Fruit fly (Drosophila melanogaster) S2 (cell line): ENCODE data around the gene CG14260.

ENCODE experiments used
- CG8478 ChIP-seq: fragments of >200 bp; optimal IDR thresholded peaks from 2 replicates; lab custom pipeline; 2018
- CTCF ChIP-seq, 2 experiments: fragments of >200 bp; optimal IDR thresholded peaks; 2 replicates each; lab custom pipeline; 2018

dm6 chr3R:27229368-27229767, 35.9 kb upstream of the CG14260 start, which contains the start of gene CG42814:
- TF ChIP-seq CG8478 (lab: Kevin White, UChicago) (no peak), CTCF (optimal IDR thresholded peaks at IDR 0.05; lab: Kevin White, UChicago) (no peak)
